Worm (Caenorhabditis elegans) whole organism, late embryonic: ENCODE data around the gene C55A1.6.

ENCODE experiments used
- ama-1 ChIP-seq: fragments of 150-350 bp; optimal IDR thresholded peaks from 2 replicates; lab custom pipeline; 2014
- ceh-2 ChIP-seq: sonication (generic microtip); optimal IDR thresholded peaks from 2 replicates; lab custom pipeline; 2016; ENCODE audit warnings: missing genotype, missing genetic modification characterization, missing compliant biosample characterization
- ceh-24 ChIP-seq: sonication (generic microtip); optimal IDR thresholded peaks from 2 replicates; lab custom pipeline; 2016; ENCODE audit warnings: mild to moderate bottlenecking, missing genetic modification characterization, missing compliant biosample characterization
- ceh-34 ChIP-seq: sonication (generic microtip); optimal IDR thresholded peaks from 2 replicates; lab custom pipeline; 2016; ENCODE audit warnings: mild to moderate bottlenecking, missing genetic modification characterization, missing compliant biosample characterization
- dmd-4 ChIP-seq: sonication (generic microtip); optimal IDR thresholded peaks from 2 replicates; lab custom pipeline; 2016; ENCODE audit warnings: borderline replicate concordance, missing genetic modification characterization, missing compliant biosample characterization
- gmeb-2 ChIP-seq: sonication (generic microtip); optimal IDR thresholded peaks from 2 replicates; lab custom pipeline; 2016; ENCODE audit warnings: missing genetic modification characterization, inconsistent platforms, missing compliant biosample characterization
- madf-2 ChIP-seq: sonication (generic microtip); optimal IDR thresholded peaks from 2 replicates; lab custom pipeline; 2017; ENCODE audit warnings: missing genetic modification characterization, missing compliant biosample characterization
- nhr-232 ChIP-seq: sonication (generic microtip); optimal IDR thresholded peaks from 2 replicates; lab custom pipeline; 2016; ENCODE audit warnings: missing genetic modification characterization, missing compliant biosample characterization
- pat-9 ChIP-seq: fragments of 200-800 bp; sonication (Bioruptor generic); optimal IDR thresholded peaks from 2 replicates; lab custom pipeline; 2018; ENCODE audit warnings: mild to moderate bottlenecking, missing genetic modification characterization, moderate library complexity, missing compliant biosample characterization
- pros-1 ChIP-seq: fragments of 150-350 bp; optimal IDR thresholded peaks from 2 replicates; lab custom pipeline; 2014; ENCODE audit warnings: missing biosample characterization, missing genetic modification reagents, missing genetic modification characterization
- syd-9 ChIP-seq: sonication (generic microtip); optimal IDR thresholded peaks from 2 replicates; lab custom pipeline; 2016; ENCODE audit warnings: mild to moderate bottlenecking, missing genetic modification characterization, moderate library complexity, missing compliant biosample characterization
- tbx-2 ChIP-seq: sonication (generic microtip); optimal IDR thresholded peaks from 2 replicates; lab custom pipeline; 2016; ENCODE audit warnings: missing genetic modification characterization, missing compliant biosample characterization
- zip-5 ChIP-seq: sonication (generic microtip); optimal IDR thresholded peaks from 2 replicates; lab custom pipeline; 2016; ENCODE audit warnings: missing genetic modification characterization, missing compliant biosample characterization

ce11 chrV:15664053-15664661 is 16.3 kb downstream of the C55A1.6 start:
- TF ChIP-seq ama-1 (lab: Kevin White, UChicago) (no peak), dmd-4 (tag; lab: Kevin White, UChicago) (no peak), tbx-2 (tag; lab: Kevin White, UChicago) (no peak), ceh-24 (tag; lab: Kevin White, UChicago) (no peak), pros-1 (tag; lab: Kevin White, UChicago) (no peak), ceh-2 (no peak), nhr-232 (tag; lab: Kevin White, UChicago) (no peak), zip-5 (tag; lab: Kevin White, UChicago) (no peak), madf-2 (tag; lab: Kevin White, UChicago) (no peak), gmeb-2 (tag; lab: Kevin White, UChicago) (no peak), pat-9 (tag; lab: Kevin White, UChicago) (no peak), ceh-34 (no peak), syd-9 (tag; lab: Kevin White, UChicago) (no peak)
